Fruit fly (Drosophila melanogaster) whole organism, embryonic: ENCODE measurements around the gene CG13060.

Source experiments
- CG12744 ChIP-seq: fragments of 200-800 bp; sonication (Bioruptor generic); optimal IDR thresholded peaks from 2 replicates; lab custom pipeline; 2016; ENCODE audit warnings: missing biosample characterization, missing genetic modification characterization
- CG17802 ChIP-seq: fragments of 200-800 bp; sonication (Bioruptor generic); optimal IDR thresholded peaks from 2 replicates; lab custom pipeline; 2018; ENCODE audit warnings: missing biosample characterization, mild to moderate bottlenecking, missing genetic modification characterization, moderate library complexity
- CG31224 ChIP-seq: fragments of 200-800 bp; sonication (Bioruptor generic); IDR thresholded peaks from 2 replicates; pipeline ENCODE4 v1.3.6; 2022; ENCODE audit warnings: missing biosample characterization, missing genetic modification characterization
- CG6654 ChIP-seq: fragments of 200-800 bp; sonication (Bioruptor generic); optimal IDR thresholded peaks from 2 replicates; lab custom pipeline; 2017; ENCODE audit warnings: missing biosample characterization, mild to moderate bottlenecking, missing genetic modification characterization
- lov ChIP-seq, 2 experiments: fragments of 200-800 bp in 1 of 2; fragments of >200 bp in 1 of 2; sonication (Bioruptor generic) in 1 of 2; IDR thresholded peaks in 1 of 2; optimal IDR thresholded peaks in 1 of 2; 2 replicates in 1 of 2; 3 replicates in 1 of 2; pipeline versions ENCODE4 v1.3.6 to Lab custom; 2017 to 2022; ENCODE audit warnings: missing biosample characterization in 1 of 2, missing genetic modification characterization in 1 of 2
- psq ChIP-seq: fragments of 200-800 bp; sonication (Bioruptor generic); optimal IDR thresholded peaks from 2 replicates; lab custom pipeline; 2017; ENCODE audit warnings: missing biosample characterization, missing genetic modification characterization
- rib ChIP-seq: fragments of 200-800 bp; sonication (Bioruptor generic); IDR thresholded peaks from 2 replicates; pipeline ENCODE4 v1.3.6; 2022; ENCODE audit warnings: missing biosample characterization, missing genetic modification characterization

DNA sequence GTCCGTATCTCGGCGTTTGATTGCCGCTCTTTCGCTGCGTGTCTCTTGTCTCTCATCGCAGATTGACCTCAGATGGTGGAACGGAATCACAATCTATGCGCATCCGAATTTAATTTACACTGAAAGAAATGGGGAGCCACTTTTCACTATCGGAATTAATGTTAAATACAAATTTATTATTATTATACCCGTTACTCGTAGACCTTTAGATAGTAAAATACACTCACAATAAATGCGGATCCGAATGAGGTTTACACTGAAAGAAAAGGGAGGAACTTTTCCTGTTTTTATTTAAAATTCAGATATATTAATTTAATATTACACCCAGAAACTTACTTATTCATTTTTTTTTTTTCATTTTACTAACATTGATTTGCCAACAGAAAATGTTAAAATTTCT, 30.6 kb upstream of the CG13060 start:
- TF ChIP-seq psq (GFP tag; lab: Kevin White, UChicago) (no peak), CG12744 (GFP tag; lab: Kevin White, UChicago) (no peak), lov (optimal IDR thresholded peaks at IDR 0.05; lab: Kevin White, UChicago) (no peak), lov (GFP tag; IDR thresholded peaks at IDR 0.05; lab: Robert Waterston, UW) (no peak), rib (GFP tag; lab: Robert Waterston, UW) (no peak), CG6654 (no peak), CG17802 (no peak), CG31224 (GFP tag; lab: Robert Waterston, UW) (no peak)
